Worm (Caenorhabditis elegans) whole organism, late embryonic: ENCODE results near the gene F11E6.6.

Source experiments
- C38D4.7 ChIP-seq: fragments of 200-800 bp; sonication (Bioruptor generic); optimal IDR thresholded peaks from 2 replicates; lab custom pipeline; 2018; ENCODE audit warnings: mild to moderate bottlenecking, missing genetic modification characterization, moderate library complexity, missing compliant biosample characterization
- ceh-22 ChIP-seq: sonication (generic microtip); optimal IDR thresholded peaks from 2 replicates; lab custom pipeline; 2017; ENCODE audit warnings: missing biosample characterization, missing genetic modification characterization
- ceh-45 ChIP-seq: fragments of 200-800 bp; sonication (Bioruptor generic); IDR thresholded peaks from 2 replicates; pipeline ENCODE4 v1.3.6; 2022; ENCODE audit warnings: missing genetic modification reagents, missing genetic modification characterization, missing compliant biosample characterization
- dve-1 ChIP-seq: sonication (generic microtip); optimal IDR thresholded peaks from 2 replicates; lab custom pipeline; 2017; ENCODE audit warnings: antibody characterized with exemption, mild to moderate bottlenecking, missing genetic modification characterization, missing compliant biosample characterization
- elt-2 ChIP-seq: sonication (generic microtip); optimal IDR thresholded peaks from 2 replicates; lab custom pipeline; 2016; ENCODE audit warnings: missing genetic modification reagents, missing genetic modification characterization, missing compliant biosample characterization
- elt-4 ChIP-seq: sonication (generic microtip); optimal IDR thresholded peaks from 2 replicates; lab custom pipeline; 2016; ENCODE audit warnings: missing genetic modification characterization, missing compliant biosample characterization
- ets-4 ChIP-seq: sonication (generic microtip); optimal IDR thresholded peaks from 2 replicates; lab custom pipeline; 2016; ENCODE audit warnings: missing genetic modification characterization, missing compliant biosample characterization
- pat-9 ChIP-seq: fragments of 200-800 bp; sonication (Bioruptor generic); optimal IDR thresholded peaks from 2 replicates; lab custom pipeline; 2018; ENCODE audit warnings: mild to moderate bottlenecking, missing genetic modification characterization, moderate library complexity, missing compliant biosample characterization
- pqm-1 ChIP-seq: sonication (generic microtip); optimal IDR thresholded peaks from 2 replicates; lab custom pipeline; 2016; ENCODE audit warnings: missing genetic modification characterization, missing compliant biosample characterization
- tbx-2 ChIP-seq: sonication (generic microtip); optimal IDR thresholded peaks from 2 replicates; lab custom pipeline; 2016; ENCODE audit warnings: missing genetic modification characterization, missing compliant biosample characterization
- tbx-7 ChIP-seq: sonication (generic microtip); optimal IDR thresholded peaks from 2 replicates; lab custom pipeline; 2016; ENCODE audit warnings: missing genotype, missing genetic modification characterization, missing compliant biosample characterization
- unc-86 ChIP-seq: sonication (generic microtip); optimal IDR thresholded peaks from 2 replicates; lab custom pipeline; 2016; ENCODE audit warnings: missing genetic modification characterization, missing compliant biosample characterization
- zip-5 ChIP-seq: sonication (generic microtip); optimal IDR thresholded peaks from 2 replicates; lab custom pipeline; 2016; ENCODE audit warnings: missing genetic modification characterization, missing compliant biosample characterization

DNA sequence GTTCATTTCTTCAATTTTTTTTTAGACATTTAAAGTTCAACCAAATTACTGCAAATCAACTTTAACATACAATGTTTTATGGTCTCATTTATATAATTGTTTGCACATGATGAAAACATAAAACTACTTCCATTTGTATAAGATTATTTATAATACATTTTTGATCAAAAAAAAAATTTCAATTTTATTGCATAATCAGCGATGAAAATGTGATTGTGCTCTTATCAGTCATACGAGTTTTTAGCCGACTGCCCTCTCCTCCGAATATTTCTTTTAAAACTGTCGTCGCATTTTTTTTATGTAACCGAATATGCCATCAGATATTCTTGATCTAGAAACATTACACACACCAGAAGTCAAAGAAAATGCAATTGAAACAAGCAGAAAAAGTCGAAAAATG, 25.4 kb downstream of the F11E6.6 start, which contains the start of gene F08A7.1:
- no peak for TF ChIP-seq tbx-2 (tag; lab: Kevin White, UChicago)
- TF ChIP-seq C38D4.7 (GFP tag; lab: Kevin White, UChicago): no peak
- no peak for TF ChIP-seq ets-4 (tag; lab: Kevin White, UChicago)
- TF ChIP-seq ceh-22 (tag; lab: Kevin White, UChicago): no peak
- no peak for TF ChIP-seq elt-4 (tag; lab: Kevin White, UChicago)
- TF ChIP-seq dve-1 (tag; lab: Kevin White, UChicago): no peak
- TF ChIP-seq zip-5 (tag; lab: Kevin White, UChicago): no peak
- TF ChIP-seq pat-9: no peak
- no peak for TF ChIP-seq pqm-1 (tag; lab: Kevin White, UChicago)
- TF ChIP-seq unc-86 (tag; lab: Kevin White, UChicago): no peak
- no peak for TF ChIP-seq tbx-7 (tag; lab: Kevin White, UChicago)
- no peak for TF ChIP-seq ceh-45 (GFP tag; lab: Robert Waterston, UW)
- TF ChIP-seq elt-2: no peak
